Fruit fly (Drosophila melanogaster): Measurements from ENCODE around the gene Act5C.

Gene Act5C

dm6 chrX:5891666-5892444 is 8.8 kb upstream of the Act5C start (continued):
- TF ChIP-seq CG15696 (tag; optimal IDR thresholded peaks at IDR 0.05), result no peak
- TF ChIP-seq bab2 (GFP tag; optimal IDR thresholded peaks at IDR 0.05), result peak; percentile 10
- TF ChIP-seq CG6689 (GFP tag; IDR thresholded peaks at IDR 0.05), result no peak
- no peak for TF ChIP-seq CG3163 (GFP tag; optimal IDR thresholded peaks at IDR 0.05)
- TF ChIP-seq CG10979 (tag; optimal IDR thresholded peaks at IDR 0.05), result peak; percentile 15
- TF ChIP-seq nerfin-1 (tag; optimal IDR thresholded peaks at IDR 0.05), result no peak
- no peak for TF ChIP-seq luna (GFP tag; optimal IDR thresholded peaks at IDR 0.05)
- TF ChIP-seq H2.0 (GFP tag; IDR thresholded peaks at IDR 0.05), result peak; percentile 32; the same call in 1 of the 2 replicates
- TF ChIP-seq pzg (GFP tag; optimal IDR thresholded peaks at IDR 0.05), result no peak
- no peak for TF ChIP-seq CG12744 (GFP tag; optimal IDR thresholded peaks at IDR 0.05)
- TF ChIP-seq twi (tag; optimal IDR thresholded peaks at IDR 0.05), result no peak
- TF ChIP-seq Hey (tag; optimal IDR thresholded peaks at IDR 0.05), result no peak
- no peak for TF ChIP-seq ap (GFP tag; IDR thresholded peaks at IDR 0.05)
- TF ChIP-seq CG1024 (GFP tag; IDR thresholded peaks at IDR 0.05), result no peak
- TF ChIP-seq nau (GFP tag; optimal IDR thresholded peaks at IDR 0.05), result no peak
- peak; percentile 38 for TF ChIP-seq her (GFP tag; optimal IDR thresholded peaks at IDR 0.05)
- TF ChIP-seq onecut (GFP tag; IDR thresholded peaks at IDR 0.05), result no peak
- no peak for TF ChIP-seq Dad (GFP tag; optimal IDR thresholded peaks at IDR 0.05)
- no peak for TF ChIP-seq CG4707 (GFP tag; optimal IDR thresholded peaks at IDR 0.05)
- no peak for TF ChIP-seq CG3726 (GFP tag; IDR thresholded peaks at IDR 0.05)
- no peak for TF ChIP-seq hkb (optimal IDR thresholded peaks at IDR 0.05)
- no peak for TF ChIP-seq hkb (GFP tag; IDR thresholded peaks at IDR 0.05)
- no peak for TF ChIP-seq bbx (GFP tag; IDR thresholded peaks at IDR 0.05; ENCODE audit: partially characterized antibody)
- TF ChIP-seq unc-4 (GFP tag; IDR thresholded peaks at IDR 0.05; ENCODE audit: partially characterized antibody), result no peak
- no peak for TF ChIP-seq Spps (tag; optimal IDR thresholded peaks at IDR 0.05)
- TF ChIP-seq cg (GFP tag; optimal IDR thresholded peaks at IDR 0.05), result no peak
- TF ChIP-seq CG6854 (GFP tag; optimal IDR thresholded peaks at IDR 0.05), result no peak
- TF ChIP-seq CG10321 (GFP tag; IDR thresholded peaks at IDR 0.05), result no peak
- TF ChIP-seq unpg (GFP tag; optimal IDR thresholded peaks at IDR 0.05), result peak; percentile 54
- no peak for TF ChIP-seq Nf-YA (GFP tag; IDR thresholded peaks at IDR 0.05)
- TF ChIP-seq gt (GFP tag; IDR thresholded peaks at IDR 0.05), result no peak
- TF ChIP-seq ttk (GFP tag; IDR thresholded peaks at IDR 0.05), result 0 out of 2 replicates have a peak, but pooled peaks have one; percentile 29
- no peak for TF ChIP-seq sima (GFP tag; optimal IDR thresholded peaks at IDR 0.05)
- peak; percentile 11 for TF ChIP-seq org-1 (GFP tag; optimal IDR thresholded peaks at IDR 0.05)
- no peak for TF ChIP-seq CG6654 (GFP tag; optimal IDR thresholded peaks at IDR 0.05)
- no peak for TF ChIP-seq dmrt11E (tag; optimal IDR thresholded peaks at IDR 0.05)
- TF ChIP-seq CG12299 (tag; optimal IDR thresholded peaks at IDR 0.05), result no peak
- no peak for TF ChIP-seq gfzf (GFP tag; optimal IDR thresholded peaks at IDR 0.05)
- TF ChIP-seq ham (GFP tag; IDR thresholded peaks at IDR 0.05), result no peak
- TF ChIP-seq Ravus (GFP tag; IDR thresholded peaks at IDR 0.05), result no peak
- TF ChIP-seq CoRest (tag; optimal IDR thresholded peaks at IDR 0.05), result peak; percentile 24
- TF ChIP-seq Kr (GFP tag; optimal IDR thresholded peaks at IDR 0.05), result no peak
- TF ChIP-seq CG9817 (tag; optimal IDR thresholded peaks at IDR 0.05), result peak; percentile 3
- peak; percentile 76; the same call in 2 of the 3 replicates for TF ChIP-seq Dbx (GFP tag; IDR thresholded peaks at IDR 0.05)
- TF ChIP-seq shn (GFP tag; optimal IDR thresholded peaks at IDR 0.05), result peak; percentile 15
- no peak for TF ChIP-seq CG4854 (GFP tag; optimal IDR thresholded peaks at IDR 0.05)
- TF ChIP-seq CG9932 (GFP tag; IDR thresholded peaks at IDR 0.05), result peak; percentile 80
- TF ChIP-seq ara (GFP tag; IDR thresholded peaks at IDR 0.05), result peak; percentile 49
- TF ChIP-seq Atf-2 (GFP tag; optimal IDR thresholded peaks at IDR 0.05), result peak; percentile 16
- TF ChIP-seq D19B (GFP tag; optimal IDR thresholded peaks at IDR 0.05), result no peak
- no peak for TF ChIP-seq CG6765 (GFP tag; optimal IDR thresholded peaks at IDR 0.05)

Measured in whole organism, embryonic.